Worm (Caenorhabditis elegans): ENCODE data around the gene C04A2.15.

Gene C04A2.15

DNA sequence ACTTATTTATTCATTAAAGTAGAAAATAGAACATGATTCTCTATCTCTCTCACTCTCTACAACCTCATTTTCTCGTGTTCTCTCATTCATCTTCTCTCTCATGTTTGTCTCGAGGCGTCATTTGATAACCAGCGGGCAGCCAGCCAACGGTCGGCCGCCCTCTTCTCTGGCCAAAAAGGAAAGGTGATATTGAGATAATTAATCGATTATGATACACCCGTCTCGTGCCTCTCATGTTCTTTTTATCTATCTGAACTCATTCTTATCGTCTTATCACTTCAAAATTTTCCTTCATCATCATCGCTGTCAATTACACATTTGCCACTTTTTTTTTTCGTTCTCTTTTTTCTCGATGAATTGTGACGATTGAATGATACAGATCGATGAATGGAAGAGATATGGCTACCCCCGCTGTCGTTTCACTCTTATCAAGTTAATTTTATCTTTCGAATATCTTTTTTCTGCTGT lies 9.4 kb upstream of the C04A2.15 start:
- peak; percentile 99 for TF ChIP-seq egl-27 (tag; optimal IDR thresholded peaks at IDR 0.05)
- TF ChIP-seq nhr-25 (tag; optimal IDR thresholded peaks at IDR 0.05), result peak; percentile 84
- no peak for TF ChIP-seq peb-1 (tag; optimal IDR thresholded peaks at IDR 0.05)
- TF ChIP-seq ZK546.5 (tag; optimal IDR thresholded peaks at IDR 0.05), result no peak
- TF ChIP-seq ceh-82 (tag; optimal IDR thresholded peaks at IDR 0.05), result no peak
- TF ChIP-seq ztf-4 (tag; optimal IDR thresholded peaks at IDR 0.05), result peak; percentile 77
- peak; percentile 68 for TF ChIP-seq Y55F3AM.14 (GFP tag; optimal IDR thresholded peaks at IDR 0.05)
- TF ChIP-seq sma-9 (GFP tag; optimal IDR thresholded peaks at IDR 0.05), result peak; percentile 98
- TF ChIP-seq sma-9 (tag; optimal IDR thresholded peaks at IDR 0.05), result no peak
- peak; percentile 33 for TF ChIP-seq lin-13 (GFP tag; optimal IDR thresholded peaks at IDR 0.05)
- TF ChIP-seq unc-62 (GFP tag; optimal IDR thresholded peaks at IDR 0.05), result no peak
- TF ChIP-seq sem-4 (tag; optimal IDR thresholded peaks at IDR 0.05), result peak; percentile 68
- TF ChIP-seq fos-1 (tag; optimal IDR thresholded peaks at IDR 0.05), result peak; percentile 100
- no peak for TF ChIP-seq nhr-237 (tag; optimal IDR thresholded peaks at IDR 0.05)
- no peak for TF ChIP-seq mbf-1 (tag; optimal IDR thresholded peaks at IDR 0.05)
- TF ChIP-seq elt-3 (tag; optimal IDR thresholded peaks at IDR 0.05), result peak; percentile 50
- TF ChIP-seq nhr-23 (tag; optimal IDR thresholded peaks at IDR 0.05), result no peak
- peak; percentile 97 for TF ChIP-seq sma-3 (GFP tag; optimal IDR thresholded peaks at IDR 0.05)
- TF ChIP-seq lin-11 (tag; optimal IDR thresholded peaks at IDR 0.05), result no peak
- TF ChIP-seq unc-55 (GFP tag; optimal IDR thresholded peaks at IDR 0.05), result peak; percentile 55
- no peak for TF ChIP-seq lin-39 (tag; optimal IDR thresholded peaks at IDR 0.05)
- peak; percentile 88 for TF ChIP-seq crh-2 (tag; optimal IDR thresholded peaks at IDR 0.05)
- TF ChIP-seq nhr-21 (tag; optimal IDR thresholded peaks at IDR 0.05), result peak; percentile 96
- TF ChIP-seq mdl-1 (tag; optimal IDR thresholded peaks at IDR 0.05), result peak; percentile 77 to 84
- peak; percentile 67 for TF ChIP-seq gmeb-1 (tag; optimal IDR thresholded peaks at IDR 0.05)
- TF ChIP-seq lsy-2 (tag; optimal IDR thresholded peaks at IDR 0.05), result peak; percentile 10 to 66
- peak; percentile 9 for TF ChIP-seq nhr-77 (tag; optimal IDR thresholded peaks at IDR 0.05)
- peak; percentile 58 for TF ChIP-seq elt-1 (tag; optimal IDR thresholded peaks at IDR 0.05)
- peak; percentile 91 for TF ChIP-seq F13H6.1 (tag; optimal IDR thresholded peaks at IDR 0.05)
- peak; percentile 34 for TF ChIP-seq C34F6.9 (tag; optimal IDR thresholded peaks at IDR 0.05)
- TF ChIP-seq mab-5 (tag; optimal IDR thresholded peaks at IDR 0.05), result peak; percentile 16
- no peak for TF ChIP-seq nhr-10 (tag; optimal IDR thresholded peaks at IDR 0.05)
- no peak for TF ChIP-seq ama-1 (optimal IDR thresholded peaks at IDR 0.05)
- TF ChIP-seq ztf-11 (tag; optimal IDR thresholded peaks at IDR 0.05), result no peak
- TF ChIP-seq skn-1 (tag; optimal IDR thresholded peaks at IDR 0.05), result peak; percentile 71
- TF ChIP-seq snpc-4 (tag; optimal IDR thresholded peaks at IDR 0.05), result peak; percentile 49
- TF ChIP-seq nhr-12 (tag; optimal IDR thresholded peaks at IDR 0.05), result no peak
- TF ChIP-seq nhr-129 (tag; optimal IDR thresholded peaks at IDR 0.05), result peak; percentile 53
- peak; percentile 91 for TF ChIP-seq blmp-1 (tag; optimal IDR thresholded peaks at IDR 0.05; ENCODE audit: insufficient read depth)

DNA sequence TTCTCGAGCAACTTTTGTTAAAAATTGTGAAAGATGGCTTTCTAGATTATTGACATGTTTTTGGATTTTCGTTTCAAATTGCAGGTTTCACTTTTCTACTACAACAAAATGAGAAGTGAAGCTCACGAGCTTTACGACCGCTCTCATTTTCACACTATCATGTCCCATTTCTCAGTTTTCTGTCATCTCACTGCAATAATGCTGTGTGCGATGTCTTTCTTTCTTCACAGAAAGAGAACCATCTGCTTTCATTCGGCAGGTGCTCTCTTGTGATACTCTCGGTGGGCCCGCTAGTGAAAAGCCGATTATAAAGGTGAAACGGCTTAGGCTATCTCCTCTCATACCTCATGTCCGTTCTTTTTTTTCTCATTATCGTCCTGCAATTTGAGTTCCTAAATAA lies 8.8 kb upstream of the C04A2.15 start:
- TF ChIP-seq zag-1 (tag; optimal IDR thresholded peaks at IDR 0.05), result no peak
- peak; percentile 63 for TF ChIP-seq nhr-129 (tag; optimal IDR thresholded peaks at IDR 0.05)

DNA sequence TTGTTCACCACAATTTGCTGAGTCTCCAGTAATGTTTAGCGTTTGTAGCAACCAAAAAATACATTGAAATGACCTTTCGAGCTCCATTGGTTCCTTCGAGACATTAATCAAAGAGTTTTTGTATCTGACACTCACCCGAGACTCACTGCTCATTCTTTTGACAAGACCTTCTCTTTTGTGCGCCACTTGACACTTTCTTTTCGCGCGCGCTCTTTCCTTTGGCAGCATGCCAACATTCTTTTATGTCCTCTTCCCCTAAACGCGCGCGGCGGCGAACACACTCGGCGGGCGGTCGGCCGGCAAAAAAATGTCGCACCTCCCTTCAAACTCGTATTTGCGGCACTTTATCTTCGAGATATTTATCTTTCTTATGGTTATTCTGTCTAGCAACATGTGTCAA lies 8.4 kb upstream of the C04A2.15 start:
- no peak for TF ChIP-seq sem-4 (tag; optimal IDR thresholded peaks at IDR 0.05)
- TF ChIP-seq F13H6.1 (tag; optimal IDR thresholded peaks at IDR 0.05), result peak; percentile 54
- TF ChIP-seq snpc-4 (tag; optimal IDR thresholded peaks at IDR 0.05), result no peak
- TF ChIP-seq unc-55 (GFP tag; optimal IDR thresholded peaks at IDR 0.05), result no peak
- TF ChIP-seq mab-5 (tag; optimal IDR thresholded peaks at IDR 0.05), result peak; percentile 9
- TF ChIP-seq zag-1 (tag; optimal IDR thresholded peaks at IDR 0.05), result no peak
- peak; percentile 47 for TF ChIP-seq sma-9 (GFP tag; optimal IDR thresholded peaks at IDR 0.05)
- no peak for TF ChIP-seq sma-9 (tag; optimal IDR thresholded peaks at IDR 0.05)
- TF ChIP-seq egl-27 (tag; optimal IDR thresholded peaks at IDR 0.05), result peak; percentile 39
- no peak for TF ChIP-seq mdl-1 (tag; optimal IDR thresholded peaks at IDR 0.05)
- no peak for TF ChIP-seq ZK546.5 (tag; optimal IDR thresholded peaks at IDR 0.05)
- TF ChIP-seq sma-3 (GFP tag; optimal IDR thresholded peaks at IDR 0.05), result peak; percentile 8
- TF ChIP-seq nhr-23 (tag; optimal IDR thresholded peaks at IDR 0.05), result no peak
- TF ChIP-seq nhr-11 (tag; optimal IDR thresholded peaks at IDR 0.05), result no peak
- TF ChIP-seq lsy-2 (tag; optimal IDR thresholded peaks at IDR 0.05), result no peak
- no peak for TF ChIP-seq ceh-16 (tag; optimal IDR thresholded peaks at IDR 0.05)
- TF ChIP-seq fos-1 (tag; optimal IDR thresholded peaks at IDR 0.05), result no peak
- no peak for TF ChIP-seq ztf-1 (GFP tag; conservative IDR thresholded peaks at IDR 0.05)
- no peak for TF ChIP-seq alr-1 (tag; optimal IDR thresholded peaks at IDR 0.05)
- TF ChIP-seq nhr-25 (tag; optimal IDR thresholded peaks at IDR 0.05), result peak; percentile 6
